Worm (Caenorhabditis elegans) whole organism, young adult: Measurements from ENCODE around the gene cav-1.

ENCODE experiments used
- D2030.7 ChIP-seq: fragments of 200-800 bp; sonication (Bioruptor generic); IDR thresholded peaks from 2 replicates; pipeline ENCODE4 v1.3.6; 2022; ENCODE audit warnings: missing genetic modification reagents, missing genetic modification characterization, missing compliant biosample characterization
- F10E7.11 ChIP-seq: sonication (generic microtip); optimal IDR thresholded peaks from 2 replicates; lab custom pipeline; 2017; ENCODE audit warnings: mild to moderate bottlenecking, missing genetic modification characterization, moderate library complexity, missing compliant biosample characterization
- F37B4.10 ChIP-seq: fragments of 200-800 bp; sonication (Bioruptor generic); IDR thresholded peaks from 2 replicates; pipeline ENCODE4 v1.3.6; 2022; ENCODE audit warnings: missing genetic modification characterization, missing compliant biosample characterization
- ceh-58 ChIP-seq: fragments of 200-800 bp; sonication (Bioruptor generic); IDR thresholded peaks from 2 replicates; pipeline ENCODE4 v1.3.6; 2022; ENCODE audit warnings: missing genetic modification characterization, missing compliant biosample characterization
- dpl-1 ChIP-seq: fragments of 150-350 bp; optimal IDR thresholded peaks from 2 replicates; lab custom pipeline; 2014; ENCODE audit warnings: missing biosample characterization, missing genetic modification reagents, missing genetic modification characterization
- hmg-20 ChIP-seq: fragments of 200-800 bp; sonication (Bioruptor generic); IDR thresholded peaks from 2 replicates; pipeline ENCODE4 v1.3.6; 2022; ENCODE audit warnings: missing genetic modification reagents, missing genetic modification characterization, missing compliant biosample characterization
- lsl-1 ChIP-seq: fragments of 200-800 bp; sonication (Bioruptor generic); optimal IDR thresholded peaks from 2 replicates; lab custom pipeline; 2018; ENCODE audit warnings: mild to moderate bottlenecking, missing genetic modification characterization, moderate library complexity, missing compliant biosample characterization
- nfya-1 ChIP-seq: sonication (generic microtip); optimal IDR thresholded peaks from 2 replicates; lab custom pipeline; 2017; ENCODE audit warnings: antibody characterized with exemption, missing compliant biosample characterization, missing genetic modification characterization, borderline replicate concordance; ENCODE audit not compliant: insufficient read depth
- sea-2 ChIP-seq: fragments of 200-800 bp; sonication (Bioruptor generic); IDR thresholded peaks from 2 replicates; pipeline ENCODE4 v1.3.6; 2022; ENCODE audit warnings: missing genetic modification characterization, missing compliant biosample characterization

ce11 chrIV:9770798-9771197 is 1.5 kb upstream of the cav-1 start:
- TF ChIP-seq F10E7.11 (tag; lab: Kevin White, UChicago): no peak
- no peak for TF ChIP-seq hmg-20 (GFP tag; lab: Robert Waterston, UW)
- TF ChIP-seq lsl-1 (GFP tag; lab: Kevin White, UChicago): no peak
- TF ChIP-seq dpl-1 (GFP tag; lab: Kevin White, UChicago): no peak
- TF ChIP-seq F37B4.10: no peak
- no peak for TF ChIP-seq ceh-58
- no peak for TF ChIP-seq nfya-1
- no peak for TF ChIP-seq D2030.7 (GFP tag; lab: Robert Waterston, UW)
- no peak for TF ChIP-seq sea-2
